Fruit fly (Drosophila melanogaster): Measurements from ENCODE around the gene tra.

dm6 chr3L:16569456-16569855, 21.4 kb downstream of the tra start:
- TF ChIP-seq CG8319 (GFP tag; optimal IDR thresholded peaks at IDR 0.05) = no peak
- TF ChIP-seq salr (GFP tag; optimal IDR thresholded peaks at IDR 0.05) = no peak
- no peak for TF ChIP-seq Gug (GFP tag; IDR thresholded peaks at IDR 0.05)
- TF ChIP-seq svp (GFP tag) = no peak
- TF ChIP-seq CG6276 (GFP tag; optimal IDR thresholded peaks at IDR 0.05) = no peak
- TF ChIP-seq fkh (GFP tag; optimal IDR thresholded peaks at IDR 0.05) = no peak

Measured in whole organism, prepupa.